Fruit fly (Drosophila melanogaster) Kc167 (cell line): ENCODE results near the gene CRMP.

Experiments
- Myc ChIP-seq: fragments of >200 bp; optimal IDR thresholded peaks from 2 replicates; lab custom pipeline; 2017; ENCODE audit warnings: missing external identifiers
- Sin3A ChIP-seq: fragments of >200 bp; optimal IDR thresholded peaks from 2 replicates; lab custom pipeline; 2018; ENCODE audit warnings: missing external identifiers
- h ChIP-seq: fragments of >200 bp; optimal IDR thresholded peaks from 3 replicates; lab custom pipeline; 2018; ENCODE audit warnings: missing external identifiers
- insv ChIP-seq: fragments of >200 bp; optimal IDR thresholded peaks from 3 replicates; lab custom pipeline; 2018; ENCODE audit warnings: missing external identifiers
- psq ChIP-seq: fragments of >200 bp; optimal IDR thresholded peaks from 2 replicates; lab custom pipeline; 2017; ENCODE audit warnings: missing external identifiers
- ttk ChIP-seq: sonication (Bioruptor generic); optimal IDR thresholded peaks from 2 replicates; lab custom pipeline; 2017; ENCODE audit warnings: missing external identifiers

The CRMP gene

DNA sequence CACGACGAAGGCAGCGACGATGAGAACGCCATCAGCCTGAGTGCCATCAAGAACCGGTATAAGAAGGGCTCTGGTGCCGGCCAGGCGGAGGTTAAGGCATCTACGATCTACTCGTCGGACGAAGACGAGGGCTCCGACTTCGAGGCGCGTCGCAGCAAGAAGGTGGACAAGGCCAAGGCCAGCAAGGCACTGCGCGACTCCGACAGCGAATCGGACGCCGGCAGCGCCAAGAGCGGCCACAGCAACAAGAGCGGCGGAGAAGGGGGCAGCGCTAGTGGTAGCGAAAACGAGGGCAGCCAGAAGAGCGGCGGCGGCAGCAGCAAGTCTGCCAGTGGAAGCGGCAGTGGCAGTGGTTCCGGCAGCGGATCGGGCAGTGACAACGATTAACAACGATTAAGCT is 44.6 kb downstream of the CRMP start:
- TF ChIP-seq h (no peak), insv (lab: Kevin White, UChicago) (no peak), Sin3A (lab: Kevin White, UChicago) (no peak), psq (no peak), ttk (lab: Kevin White, UChicago) (no peak), Myc (lab: Kevin White, UChicago) (no peak)

DNA sequence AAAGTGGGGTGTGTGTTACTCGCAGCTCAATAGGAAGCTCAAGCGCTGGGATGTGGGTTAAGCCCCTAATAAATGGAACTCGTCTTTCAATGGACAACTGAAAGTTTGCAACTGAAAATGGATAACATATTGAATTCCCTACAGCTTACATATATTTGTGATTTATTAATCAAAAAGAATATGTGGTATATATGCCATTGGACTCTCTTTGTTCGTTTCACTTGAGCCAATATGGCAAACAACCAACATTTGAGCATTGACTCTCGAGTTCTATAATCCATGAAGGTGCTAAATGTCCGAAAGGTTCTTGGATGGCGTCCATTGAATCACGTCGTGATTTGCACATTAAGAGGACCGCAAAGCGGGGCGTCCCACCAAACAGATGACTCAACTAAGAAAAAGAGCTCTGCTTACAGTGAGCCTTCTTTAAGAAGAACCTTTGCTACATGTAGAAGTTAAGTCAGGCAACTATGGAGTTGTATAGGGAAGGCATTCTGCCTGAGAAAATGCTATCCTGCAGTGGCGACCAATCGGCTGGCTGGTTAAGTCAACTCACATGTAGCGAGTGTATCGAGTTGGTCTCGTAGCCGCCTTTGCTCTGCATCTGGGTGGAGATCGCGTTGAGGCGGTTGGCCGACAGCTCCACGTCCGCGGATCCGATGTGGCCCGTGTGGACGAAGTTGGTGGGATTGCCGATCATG is 47.2 kb downstream of the CRMP start:
- no peak for TF ChIP-seq Myc (lab: Kevin White, UChicago)
- TF ChIP-seq Sin3A (lab: Kevin White, UChicago) = no peak
- TF ChIP-seq h = no peak
- TF ChIP-seq psq = no peak
- TF ChIP-seq ttk (lab: Kevin White, UChicago) = no peak
- TF ChIP-seq insv (lab: Kevin White, UChicago) = no peak

DNA sequence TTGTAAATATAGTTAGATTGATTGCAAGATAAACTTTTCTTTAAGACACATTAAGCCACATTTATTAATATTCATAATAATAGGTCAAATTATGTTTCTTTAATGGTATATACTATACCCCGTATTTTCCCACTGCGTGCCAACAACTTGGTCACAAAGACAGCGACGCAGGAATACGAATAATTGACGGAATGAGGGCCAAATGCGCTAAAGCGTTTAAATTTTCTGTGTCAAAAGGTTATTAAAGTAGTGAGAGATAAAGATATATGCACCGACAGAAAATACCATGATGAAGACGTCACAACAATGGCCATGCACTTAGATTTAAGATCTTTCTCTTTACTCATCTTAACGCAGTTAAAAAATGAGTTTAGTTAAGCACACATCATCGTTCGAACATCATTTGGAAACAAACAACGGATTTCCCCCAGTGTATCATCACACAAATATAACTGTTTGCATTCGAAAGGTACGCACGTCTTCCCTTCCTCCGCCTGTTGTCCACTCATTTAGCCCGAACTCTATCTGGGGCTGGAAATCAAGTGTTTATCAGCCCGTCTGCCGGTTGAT is 49.6 kb downstream of the CRMP start:
- TF ChIP-seq h (no peak), Myc (lab: Kevin White, UChicago) (no peak), ttk (lab: Kevin White, UChicago) (no peak), insv (lab: Kevin White, UChicago) (no peak), Sin3A (lab: Kevin White, UChicago) (no peak), psq (no peak)

DNA sequence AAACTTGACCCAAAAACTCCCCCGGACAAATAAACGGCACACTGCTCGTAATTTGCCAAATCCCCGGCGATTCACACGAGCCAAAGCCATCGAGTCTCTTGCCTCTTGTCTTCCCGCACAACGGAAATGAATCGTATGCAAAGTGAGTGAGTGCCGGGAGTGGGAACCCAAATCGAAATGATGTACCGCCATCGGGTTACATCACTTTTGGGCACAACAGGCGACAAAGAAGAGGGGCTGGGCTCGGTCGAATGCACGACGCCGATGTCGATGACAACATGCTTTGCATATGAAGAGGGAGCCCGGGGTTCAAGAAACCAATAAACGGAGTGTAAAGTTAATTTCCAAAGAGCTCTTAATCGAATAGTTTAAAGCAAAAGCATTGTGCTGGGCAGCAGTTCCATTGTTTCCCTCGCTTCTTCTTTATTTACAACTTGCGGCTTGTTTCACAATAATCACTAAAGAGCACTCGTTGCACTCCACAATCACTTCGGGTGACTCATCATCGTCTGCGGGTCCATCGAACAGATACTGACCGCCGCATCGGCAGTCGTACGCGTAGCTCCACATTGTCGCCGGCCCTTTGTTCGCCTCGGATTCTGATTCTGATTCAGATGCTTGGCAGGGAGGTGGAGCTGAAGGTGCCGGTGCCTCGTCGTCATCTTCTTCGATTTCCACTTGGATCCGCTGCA is 51.0 kb downstream of the CRMP start:
- no peak for TF ChIP-seq psq
- no peak for TF ChIP-seq h
- TF ChIP-seq ttk (lab: Kevin White, UChicago) = no peak
- no peak for TF ChIP-seq Myc (lab: Kevin White, UChicago)
- no peak for TF ChIP-seq insv (lab: Kevin White, UChicago)
- no peak for TF ChIP-seq Sin3A (lab: Kevin White, UChicago)

DNA sequence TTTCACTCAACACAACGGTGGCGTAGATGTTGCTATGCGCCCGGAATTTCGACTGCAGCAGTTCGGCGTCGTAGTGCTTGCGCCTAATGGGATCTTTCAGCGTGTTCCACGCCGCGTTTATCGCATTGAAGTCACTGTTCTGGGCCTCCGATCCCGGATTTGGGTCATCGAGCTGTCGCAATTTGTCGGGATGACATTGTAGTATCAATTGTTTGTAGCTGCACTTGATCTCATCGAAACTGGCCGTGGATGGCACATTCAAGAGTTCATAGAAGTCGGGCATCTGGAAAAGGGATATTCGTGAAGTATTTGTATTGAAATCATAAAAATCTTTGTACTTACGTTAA is 51.5 kb downstream of the CRMP start:
- no peak for TF ChIP-seq h
- TF ChIP-seq insv (lab: Kevin White, UChicago) = no peak
- TF ChIP-seq Myc (lab: Kevin White, UChicago) = no peak
- no peak for TF ChIP-seq Sin3A (lab: Kevin White, UChicago)
- no peak for TF ChIP-seq ttk (lab: Kevin White, UChicago)
- no peak for TF ChIP-seq psq

DNA sequence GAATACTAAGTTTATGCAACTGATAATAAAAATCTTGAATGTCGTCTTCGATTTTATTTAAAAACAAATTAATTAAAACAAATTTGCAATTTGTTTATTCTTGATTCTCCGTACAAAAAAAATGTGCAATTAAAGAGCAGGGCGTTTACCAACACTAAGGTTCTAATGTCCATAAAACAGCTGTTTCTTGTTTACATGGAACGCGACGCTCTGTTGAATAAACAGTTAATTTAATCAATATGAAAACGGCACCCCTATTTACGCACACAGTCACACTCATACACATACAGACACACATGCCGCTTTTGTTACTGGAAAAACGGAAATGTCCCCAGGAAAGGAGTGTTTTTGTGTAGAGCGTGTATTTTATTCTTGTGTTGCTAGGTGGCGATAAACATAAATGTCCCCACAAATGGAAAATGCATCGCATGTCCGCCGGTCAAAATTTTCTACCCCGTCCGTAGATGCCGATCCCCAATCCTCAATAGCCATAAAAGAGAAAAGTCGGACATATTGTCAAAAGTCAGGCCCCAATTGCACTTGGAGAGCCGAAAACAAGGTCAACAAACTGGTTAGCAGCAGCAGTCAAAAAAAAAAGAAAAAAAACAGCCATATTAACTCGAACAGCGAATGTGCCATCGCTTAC is 52.2 kb downstream of the CRMP start:
- no peak for TF ChIP-seq psq
- no peak for TF ChIP-seq Myc (lab: Kevin White, UChicago)
- no peak for TF ChIP-seq Sin3A (lab: Kevin White, UChicago)
- TF ChIP-seq ttk (lab: Kevin White, UChicago) = no peak
- no peak for TF ChIP-seq h
- TF ChIP-seq insv (lab: Kevin White, UChicago) = no peak

DNA sequence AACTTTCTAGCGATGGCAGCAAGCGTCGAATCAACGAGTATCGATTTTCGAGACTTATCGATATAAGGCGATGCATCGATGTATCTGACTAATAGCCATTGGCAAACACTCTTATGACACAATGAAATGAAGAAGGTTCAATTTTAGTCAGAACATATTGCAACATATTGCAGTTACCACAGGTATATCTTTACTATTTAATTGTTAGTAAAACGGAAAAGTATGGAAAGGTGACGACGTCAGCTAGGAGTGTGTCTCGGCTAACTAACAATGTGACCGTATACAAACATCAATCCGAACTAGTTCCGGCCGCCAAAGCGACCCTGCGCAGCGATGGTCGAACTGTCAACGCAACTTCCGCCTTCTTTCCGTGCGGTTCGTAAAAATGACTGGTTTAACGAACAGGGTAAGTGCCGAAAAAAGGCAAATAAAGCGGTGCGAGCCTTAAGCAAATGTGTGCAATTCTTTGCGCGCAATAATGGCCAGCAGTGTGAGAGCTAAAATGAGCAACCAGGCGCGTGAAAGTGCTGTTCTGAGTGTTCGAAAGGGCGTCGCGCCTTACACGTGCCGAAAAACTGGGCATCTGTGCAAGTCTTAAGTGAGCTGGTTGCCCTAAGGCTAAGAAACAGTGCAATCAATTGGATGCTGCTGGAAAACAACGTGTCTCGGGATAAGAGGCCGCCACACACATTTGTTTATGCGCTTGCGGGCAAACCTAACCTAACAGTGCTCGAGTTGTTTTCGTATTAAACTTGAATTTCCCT is 53.4 kb downstream of the CRMP start, which contains the start of the genes Dph4, Spec2 and RpL13A:
Dph4 (minus strand) TSS at position 11 of the 764 bp plus-strand sequence.
Spec2 (minus strand) TSS at position 11 of the 764 bp plus-strand sequence.
RpL13A (plus strand) TSS at position 360 of the 764 bp plus-strand sequence.
- no peak for TF ChIP-seq h
- no peak for TF ChIP-seq Sin3A (lab: Kevin White, UChicago)
- TF ChIP-seq insv (lab: Kevin White, UChicago) = no peak
- no peak for TF ChIP-seq ttk (lab: Kevin White, UChicago)
- no peak for TF ChIP-seq Myc (lab: Kevin White, UChicago)
- TF ChIP-seq psq = no peak

DNA sequence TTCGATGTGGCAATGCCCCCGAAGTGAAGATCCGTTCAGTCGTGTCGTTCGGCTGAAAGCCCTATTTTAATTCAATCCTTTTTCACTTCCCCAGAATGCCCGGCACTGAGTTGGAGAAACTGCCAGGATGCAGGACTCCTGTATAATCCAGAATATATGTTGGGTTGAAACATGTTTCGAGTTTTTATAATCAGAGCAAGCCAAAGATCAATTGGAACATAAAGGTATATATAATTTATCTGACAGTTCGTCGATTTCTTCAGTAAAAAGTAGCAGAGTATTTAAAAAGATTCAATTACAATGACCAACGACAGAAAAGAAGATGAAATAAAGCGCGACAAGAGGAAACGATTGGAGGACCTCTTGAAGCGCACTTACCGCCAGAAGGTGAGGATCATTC is 56.6 kb downstream of the CRMP start, which contains the start of gene CG31551:
CG31551 (plus strand) TSS at position 301 of the 400 bp plus-strand sequence.
- TF ChIP-seq ttk (lab: Kevin White, UChicago) = no peak
- no peak for TF ChIP-seq psq
- no peak for TF ChIP-seq Sin3A (lab: Kevin White, UChicago)
- TF ChIP-seq insv (lab: Kevin White, UChicago) = no peak
- no peak for TF ChIP-seq h
- TF ChIP-seq Myc (lab: Kevin White, UChicago) = no peak
